Fruit fly (Drosophila melanogaster) whole organism, embryonic: ENCODE measurements around the gene REG.
A peak's percentile ranks its signal among the peaks of the same experiment; 100 is the strongest.

ENCODE experiments used
- Adf1 ChIP-seq: fragments of 200-800 bp; sonication (Bioruptor generic); IDR thresholded peaks from 2 replicates; pipeline ENCODE4 v1.3.6; 2022; ENCODE audit warnings: missing biosample characterization, missing genetic modification characterization
- Atf6 ChIP-seq: fragments of 200-800 bp; sonication (Bioruptor generic); IDR thresholded peaks from 2 replicates; pipeline ENCODE4 v1.3.6; 2022; ENCODE audit warnings: missing biosample characterization, missing genetic modification characterization
- CG12769 ChIP-seq: fragments of 200-800 bp; sonication (Bioruptor generic); optimal IDR thresholded peaks from 2 replicates; lab custom pipeline; 2019; ENCODE audit warnings: missing biosample characterization, mild to moderate bottlenecking, missing genetic modification characterization, moderate library complexity
- CG1647 ChIP-seq: fragments of 200-800 bp; sonication (Bioruptor generic); optimal IDR thresholded peaks from 3 replicates; lab custom pipeline; 2016; ENCODE audit warnings: missing biosample characterization, missing genetic modification characterization
- CG17612 ChIP-seq: fragments of 200-800 bp; sonication (Bioruptor generic); IDR thresholded peaks from 2 replicates; pipeline ENCODE4 v1.3.6; 2022; ENCODE audit warnings: missing biosample characterization, missing genetic modification characterization
- CG1792 ChIP-seq: fragments of 200-800 bp; sonication (Bioruptor generic); optimal IDR thresholded peaks from 2 replicates; lab custom pipeline; 2016; ENCODE audit warnings: missing biosample characterization, missing genetic modification characterization
- CG2889 ChIP-seq: fragments of 200-800 bp; sonication (Bioruptor generic); IDR thresholded peaks from 3 replicates; pipeline ENCODE4 v1.3.6; 2022; ENCODE audit warnings: missing biosample characterization, missing genetic modification characterization
- CG31224 ChIP-seq: fragments of 200-800 bp; sonication (Bioruptor generic); IDR thresholded peaks from 2 replicates; pipeline ENCODE4 v1.3.6; 2022; ENCODE audit warnings: missing biosample characterization, missing genetic modification characterization
- CG32532 ChIP-seq: fragments of 200-800 bp; sonication (Bioruptor generic); IDR thresholded peaks from 2 replicates; pipeline ENCODE4 v1.3.6; 2022; ENCODE audit warnings: missing biosample characterization, missing genetic modification characterization
- CG6689 ChIP-seq: fragments of 200-800 bp; sonication (Bioruptor generic); IDR thresholded peaks from 2 replicates; pipeline ENCODE4 v1.3.6; 2022; ENCODE audit warnings: missing biosample characterization, missing genetic modification characterization
- CG8089 ChIP-seq: fragments of 200-800 bp; sonication (Bioruptor generic); optimal IDR thresholded peaks from 3 replicates; lab custom pipeline; 2016; ENCODE audit warnings: missing biosample characterization, missing genetic modification characterization
- CG8290 ChIP-seq, 3 experiments: fragments of 200-800 bp; sonication (Bioruptor generic); optimal IDR thresholded peaks; 2 replicates each; lab custom pipeline; 2016 to 2019; ENCODE audit warnings: missing biosample characterization in 3 of 3, missing genetic modification characterization in 3 of 3, mild to moderate bottlenecking in 2 of 3, moderate library complexity in 1 of 3
- CG9876 ChIP-seq: fragments of 200-800 bp; sonication (Bioruptor generic); optimal IDR thresholded peaks from 2 replicates; lab custom pipeline; 2016; ENCODE audit warnings: missing biosample characterization, missing genetic modification characterization
- CG9932 ChIP-seq: fragments of 200-800 bp; sonication (Bioruptor generic); IDR thresholded peaks from 2 replicates; pipeline ENCODE4 v1.3.6; 2022; ENCODE audit warnings: missing biosample characterization, missing genetic modification characterization
- Dad ChIP-seq: fragments of 200-800 bp; sonication (Bioruptor generic); optimal IDR thresholded peaks from 3 replicates; lab custom pipeline; 2016; ENCODE audit warnings: missing biosample characterization, missing genetic modification characterization
- Dbx ChIP-seq: fragments of 200-800 bp; sonication (Bioruptor generic); IDR thresholded peaks from 3 replicates; pipeline ENCODE4 v1.3.6; 2022; ENCODE audit warnings: missing biosample characterization, missing genetic modification characterization
- Dref ChIP-seq: fragments of 200-800 bp; sonication (Bioruptor generic); IDR thresholded peaks from 2 replicates; pipeline ENCODE4 v1.3.6; 2022; ENCODE audit warnings: missing biosample characterization, missing genetic modification characterization
- Drgx ChIP-seq: fragments of 200-800 bp; sonication (Bioruptor generic); IDR thresholded peaks from 2 replicates; pipeline ENCODE4 v1.3.6; 2022; ENCODE audit warnings: missing biosample characterization, missing genetic modification characterization
- E2f1 ChIP-seq: fragments of 200-800 bp; sonication (Bioruptor generic); IDR thresholded peaks from 2 replicates; pipeline ENCODE4 v1.3.6; 2022; ENCODE audit warnings: missing biosample characterization, missing genetic modification characterization
- HmgZ ChIP-seq: fragments of 200-800 bp; sonication (Bioruptor generic); optimal IDR thresholded peaks from 2 replicates; lab custom pipeline; 2018; ENCODE audit warnings: missing biosample characterization, mild to moderate bottlenecking, missing genetic modification characterization
- Hmr ChIP-seq: fragments of 200-800 bp; sonication (Bioruptor generic); optimal IDR thresholded peaks from 3 replicates; lab custom pipeline; 2017; ENCODE audit warnings: mild to moderate bottlenecking, missing biosample characterization, missing genetic modification reagents, missing genetic modification characterization
- MBD-R2 ChIP-seq: fragments of 200-800 bp; sonication (Bioruptor generic); IDR thresholded peaks from 2 replicates; pipeline ENCODE4 v1.3.6; 2022; ENCODE audit warnings: missing biosample characterization, missing genetic modification characterization
- MTF-1 ChIP-seq: fragments of 200-800 bp; sonication (Bioruptor generic); optimal IDR thresholded peaks from 2 replicates; lab custom pipeline; 2018; ENCODE audit warnings: missing biosample characterization, mild to moderate bottlenecking, missing genetic modification characterization, borderline replicate concordance
- Opbp ChIP-seq: fragments of 200-800 bp; sonication (Bioruptor generic); IDR thresholded peaks from 3 replicates; pipeline ENCODE4 v1.3.6; 2022; ENCODE audit warnings: missing biosample characterization, missing genetic modification characterization; ENCODE audit not compliant: partially characterized antibody
- Rfx ChIP-seq: fragments of 200-800 bp; sonication (Bioruptor generic); IDR thresholded peaks from 2 replicates; pipeline ENCODE4 v1.3.6; 2022; ENCODE audit warnings: missing biosample characterization, missing genetic modification characterization
- Xbp1 ChIP-seq: fragments of 200-800 bp; sonication (Bioruptor generic); optimal IDR thresholded peaks from 3 replicates; lab custom pipeline; 2016; ENCODE audit warnings: missing biosample characterization, mild to moderate bottlenecking, missing genetic modification characterization
- bab2 ChIP-seq: fragments of 200-800 bp; sonication (Bioruptor generic); optimal IDR thresholded peaks from 2 replicates; lab custom pipeline; 2016; ENCODE audit warnings: missing biosample characterization, missing genetic modification characterization
- bowl ChIP-seq: fragments of 200-800 bp; sonication (Bioruptor generic); IDR thresholded peaks from 2 replicates; pipeline ENCODE4 v1.3.6; 2022; ENCODE audit warnings: missing biosample characterization, missing genetic modification characterization
- dimm ChIP-seq: fragments of 200-800 bp; sonication (Bioruptor generic); IDR thresholded peaks from 2 replicates; pipeline ENCODE4 v1.3.6; 2022; ENCODE audit warnings: missing biosample characterization, missing genetic modification characterization
- dmrt99B ChIP-seq: fragments of 200-800 bp; sonication (Bioruptor generic); optimal IDR thresholded peaks from 2 replicates; lab custom pipeline; 2018; ENCODE audit warnings: missing biosample characterization, mild to moderate bottlenecking, missing genetic modification characterization, moderate library complexity
- fd102C ChIP-seq: fragments of 200-800 bp; sonication (Bioruptor generic); optimal IDR thresholded peaks from 2 replicates; lab custom pipeline; 2018; ENCODE audit warnings: missing biosample characterization, mild to moderate bottlenecking, missing genetic modification characterization, moderate library complexity
- fd3F ChIP-seq: fragments of 200-800 bp; sonication (Bioruptor generic); optimal IDR thresholded peaks from 2 replicates; lab custom pipeline; 2018; ENCODE audit warnings: missing biosample characterization, mild to moderate bottlenecking, missing genetic modification characterization, moderate library complexity
- fd96Cb ChIP-seq: fragments of 200-800 bp; sonication (Bioruptor generic); optimal IDR thresholded peaks from 2 replicates; lab custom pipeline; 2018; ENCODE audit warnings: missing biosample characterization, mild to moderate bottlenecking, missing genetic modification characterization, moderate library complexity
- gem ChIP-seq: fragments of 200-800 bp; sonication (Bioruptor generic); optimal IDR thresholded peaks from 2 replicates; lab custom pipeline; 2019; ENCODE audit warnings: missing biosample characterization, mild to moderate bottlenecking, missing genetic modification characterization, moderate library complexity
- hth ChIP-seq: fragments of >200 bp; optimal IDR thresholded peaks from 2 replicates; lab custom pipeline; 2017; ENCODE audit warnings: inconsistent platforms
- inv ChIP-seq: fragments of 200-800 bp; sonication (Bioruptor generic); IDR thresholded peaks from 2 replicates; pipeline ENCODE4 v1.3.6; 2022; ENCODE audit warnings: missing biosample characterization, missing genetic modification characterization; ENCODE audit not compliant: partially characterized antibody
- jing ChIP-seq: fragments of 200-800 bp; sonication (Bioruptor generic); optimal IDR thresholded peaks from 2 replicates; lab custom pipeline; 2018; ENCODE audit warnings: missing biosample characterization, mild to moderate bottlenecking, missing genetic modification characterization
- mam ChIP-seq: fragments of 200-800 bp; sonication (Bioruptor generic); optimal IDR thresholded peaks from 3 replicates; lab custom pipeline; 2016; ENCODE audit warnings: missing biosample characterization, missing genetic modification characterization
- nau ChIP-seq: fragments of 200-800 bp; sonication (Bioruptor generic); optimal IDR thresholded peaks from 3 replicates; lab custom pipeline; 2017; ENCODE audit warnings: missing biosample characterization, mild to moderate bottlenecking, missing genetic modification characterization, missing genetic modification reagents
- nerfin-1 ChIP-seq: fragments of 200-800 bp; sonication (Bioruptor generic); optimal IDR thresholded peaks from 3 replicates; lab custom pipeline; 2019; ENCODE audit warnings: missing biosample characterization, mild to moderate bottlenecking, missing genetic modification characterization, moderate library complexity
- nom ChIP-seq: fragments of 200-800 bp; sonication (Bioruptor generic); optimal IDR thresholded peaks from 2 replicates; lab custom pipeline; 2017; ENCODE audit warnings: missing biosample characterization, missing genetic modification characterization, mild to moderate bottlenecking, moderate library complexity, missing genetic modification reagents
- pita ChIP-seq: fragments of 200-800 bp; sonication (Bioruptor generic); optimal IDR thresholded peaks from 2 replicates; lab custom pipeline; 2017; ENCODE audit warnings: missing biosample characterization, mild to moderate bottlenecking, missing genetic modification characterization
- scrt ChIP-seq: fragments of 200-800 bp; sonication (Bioruptor generic); optimal IDR thresholded peaks from 2 replicates; lab custom pipeline; 2018; ENCODE audit warnings: missing biosample characterization, mild to moderate bottlenecking, missing genetic modification characterization, moderate library complexity
- sisA ChIP-seq: fragments of 200-800 bp; sonication (Bioruptor generic); IDR thresholded peaks from 2 replicates; pipeline ENCODE4 v1.3.6; 2022; ENCODE audit warnings: missing biosample characterization, missing genetic modification characterization
- tio ChIP-seq: fragments of 200-800 bp; sonication (Bioruptor generic); optimal IDR thresholded peaks from 2 replicates; lab custom pipeline; 2017; ENCODE audit warnings: missing biosample characterization, missing genetic modification characterization, inconsistent platforms
- vnd ChIP-seq: fragments of 200-800 bp; sonication (Bioruptor generic); IDR thresholded peaks from 3 replicates; pipeline ENCODE4 v1.3.6; 2022; ENCODE audit warnings: missing biosample characterization, missing genetic modification characterization; ENCODE audit not compliant: partially characterized antibody

Gene REG

DNA sequence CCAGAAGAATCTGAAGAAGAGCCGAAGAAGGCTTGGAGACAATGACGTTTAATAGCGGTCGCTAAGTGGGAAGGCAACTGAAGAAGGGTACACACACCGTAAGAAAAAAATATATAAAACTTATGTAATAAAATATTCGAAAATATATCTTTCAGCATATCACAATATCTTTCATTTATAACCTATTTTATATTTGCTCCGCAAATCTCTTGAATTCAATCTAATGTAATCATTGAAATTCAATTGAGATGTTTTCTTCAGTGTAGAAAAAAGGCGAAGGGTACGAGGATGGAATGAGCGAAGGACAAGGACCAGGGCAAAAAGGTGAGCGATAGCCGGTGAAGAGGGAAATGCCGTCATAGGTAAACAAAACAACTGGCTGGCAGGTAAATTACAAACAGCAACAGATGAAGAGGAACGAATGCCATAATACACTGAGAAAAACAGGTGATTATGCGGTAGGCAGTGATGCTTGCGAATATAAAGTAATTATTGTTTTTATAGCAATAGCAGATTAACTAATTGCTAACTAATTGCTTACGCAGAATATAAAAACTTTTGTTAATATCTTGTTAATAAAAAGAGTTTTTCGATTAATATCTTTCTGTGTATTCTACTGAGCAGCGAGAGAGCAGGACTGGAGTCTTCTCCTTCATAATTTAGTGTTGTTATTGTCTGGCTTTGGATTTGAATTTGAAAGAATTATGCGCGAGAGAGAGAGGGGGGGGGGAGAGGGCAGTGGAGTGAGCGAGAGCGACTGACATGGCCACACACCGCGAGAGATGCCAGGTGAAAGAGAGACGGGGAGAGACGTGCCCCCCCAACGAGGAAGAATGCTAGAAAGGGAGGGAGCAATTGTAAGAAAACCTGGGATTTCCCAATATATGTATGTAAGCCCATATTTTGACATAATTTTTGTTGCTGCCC lies 21.9 kb downstream of the REG start (continued):
- TF ChIP-seq tio (GFP tag; lab: Kevin White, UChicago) (peak; percentile 81), fd102C (peak; percentile 83), pita (GFP tag; lab: Kevin White, UChicago) (no peak), Xbp1 (GFP tag; lab: Kevin White, UChicago) (peak; percentile 73), CG17612 (GFP tag; lab: Robert Waterston, UW) (peak; percentile 16; the same call in 1 of the 2 replicates), fd96Cb (tag; lab: Kevin White, UChicago) (peak; percentile 76), Opbp (GFP tag; lab: Robert Waterston, UW) (no peak), nerfin-1 (tag; lab: Kevin White, UChicago) (peak; percentile 86), MBD-R2 (GFP tag; lab: Robert Waterston, UW) (peak; percentile 47; the same call in 1 of the 2 replicates), Hmr (GFP tag; lab: Kevin White, UChicago) (peak; percentile 38), CG9876 (GFP tag; lab: Kevin White, UChicago) (peak; percentile 62), Dad (peak; percentile 87), mam (GFP tag; lab: Kevin White, UChicago) (peak; percentile 79), Dref (GFP tag; lab: Robert Waterston, UW) (no peak), hth (lab: Kevin White, UChicago) (no peak), vnd (GFP tag; lab: Robert Waterston, UW) (no peak), HmgZ (tag; lab: Kevin White, UChicago) (peak; percentile 33), scrt (GFP tag; lab: Kevin White, UChicago) (peak; percentile 82), Atf6 (peak; percentile 60; the same call in 1 of the 2 replicates), CG1647 (peak; percentile 62), CG32532 (GFP tag; lab: Robert Waterston, UW) (peak; percentile 75), nau (GFP tag; lab: Kevin White, UChicago) (peak; percentile 37), bowl (peak; percentile 46; the same call in 1 of the 2 replicates), Adf1 (GFP tag; lab: Robert Waterston, UW) (no peak), jing (peak; percentile 66)
- TF ChIP-seq, all 482 proteins: peak for 388

dm6 chrX:13234738-13235470 lies 22.8 kb downstream of the REG start:
- TF ChIP-seq Dbx (GFP tag; lab: Robert Waterston, UW) (0 out of 3 replicates have a peak, but pooled peaks have one; percentile 12), E2f1 (GFP tag; lab: Robert Waterston, UW) (0 out of 2 replicates have a peak, but pooled peaks have one; percentile 6), bab2 (GFP tag; lab: Kevin White, UChicago) (no peak), Rfx (GFP tag; lab: Robert Waterston, UW) (peak; percentile 55), nom (peak; percentile 12), MTF-1 (GFP tag; lab: Kevin White, UChicago) (no peak), CG1792 (GFP tag; lab: Kevin White, UChicago) (no peak), CG9932 (GFP tag; lab: Robert Waterston, UW) (peak; percentile 25), CG31224 (GFP tag; lab: Robert Waterston, UW) (no peak), CG2889 (GFP tag; lab: Robert Waterston, UW) (0 out of 3 replicates have a peak, but pooled peaks have one; percentile 22), Drgx (GFP tag; lab: Robert Waterston, UW) (peak; percentile 56), fd3F (GFP tag; lab: Kevin White, UChicago) (peak; percentile 16), CG8089 (GFP tag; lab: Kevin White, UChicago) (no peak), inv (no peak), sisA (GFP tag; lab: Robert Waterston, UW) (no peak), dimm (GFP tag; lab: Robert Waterston, UW) (0 out of 2 replicates have a peak, but pooled peaks have one; percentile 3), CG8290 (GFP tag; optimal IDR thresholded peaks at IDR 0.05; lab: Kevin White, UChicago) (no peak), CG8290 (tag; optimal IDR thresholded peaks at IDR 0.05; lab: Kevin White, UChicago) (peak in 1 of 2 experiments; percentile 14), gem (no peak), CG6689 (GFP tag; lab: Robert Waterston, UW) (0 out of 2 replicates have a peak, but pooled peaks have one; percentile 10), dmrt99B (peak; percentile 6), CG12769 (peak; percentile 57)
